Fruit fly (Drosophila melanogaster): ENCODE measurements around the gene CG9555.
A peak's percentile ranks its signal among the peaks of the same experiment; 100 is the strongest.

dm6 chr2L:8951184-8951934 lies 40.2 kb upstream of the CG9555 start, which contains the start of gene C1GalTA:
- peak; percentile 95 for TF ChIP-seq CG10543 (GFP tag; optimal IDR thresholded peaks at IDR 0.05)
- peak; percentile 96 for TF ChIP-seq Six4 (GFP tag; optimal IDR thresholded peaks at IDR 0.05)
- peak; percentile 86 for TF ChIP-seq Oaz (GFP tag; IDR thresholded peaks at IDR 0.05)
- TF ChIP-seq psq (GFP tag; optimal IDR thresholded peaks at IDR 0.05): peak; percentile 80

Measured in whole organism, embryonic.